Fruit fly (Drosophila melanogaster): ENCODE measurements around the gene HIP-R.

- TF ChIP-seq Dll (optimal IDR thresholded peaks at IDR 0.05) (no peak), pan (optimal IDR thresholded peaks at IDR 0.05) (no peak), CG8478 (optimal IDR thresholded peaks at IDR 0.05) (no peak), psq (optimal IDR thresholded peaks at IDR 0.05) (no peak), EcR (GFP tag; optimal IDR thresholded peaks at IDR 0.05) (no peak), usp (GFP tag; optimal IDR thresholded peaks at IDR 0.05) (no peak)
Measured at dm6 chrX:3833109-3833657, 43.4 kb downstream of the HIP-R start.
